Fruit fly (Drosophila melanogaster) whole organism, adult: ENCODE data around the gene abd-A.

Source experiments
- CG12768 ChIP-seq: fragments of 200-800 bp; sonication (Bioruptor generic); optimal IDR thresholded peaks from 2 replicates; lab custom pipeline; 2017; ENCODE audit warnings: missing biosample characterization, missing genetic modification characterization, mild to moderate bottlenecking, moderate library complexity, missing genetic modification reagents
- CG33017 ChIP-seq: fragments of 200-800 bp; sonication (Bioruptor generic); optimal IDR thresholded peaks from 2 replicates; lab custom pipeline; 2018; ENCODE audit warnings: missing biosample characterization, mild to moderate bottlenecking, missing genetic modification characterization, moderate library complexity
- CG7045 ChIP-seq: fragments of 200-800 bp; sonication (Bioruptor generic); optimal IDR thresholded peaks from 2 replicates; lab custom pipeline; 2017; ENCODE audit warnings: missing biosample characterization, mild to moderate bottlenecking, missing genetic modification characterization
- Clk ChIP-seq: fragments of 200-800 bp; sonication (Bioruptor generic); optimal IDR thresholded peaks from 2 replicates; lab custom pipeline; 2017; ENCODE audit warnings: missing biosample characterization, missing genetic modification characterization
- Hr96 ChIP-seq: fragments of 200-800 bp; sonication (Bioruptor generic); optimal IDR thresholded peaks from 2 replicates; lab custom pipeline; 2016; ENCODE audit warnings: missing biosample characterization, missing genetic modification characterization
- Mnt ChIP-seq: fragments of 200-800 bp; sonication (Bioruptor generic); optimal IDR thresholded peaks from 2 replicates; lab custom pipeline; 2016; ENCODE audit warnings: missing biosample characterization, mild to moderate bottlenecking, missing genetic modification characterization
- bab1 ChIP-seq: fragments of 200-800 bp; sonication (Bioruptor generic); optimal IDR thresholded peaks from 3 replicates; lab custom pipeline; 2019; ENCODE audit warnings: missing biosample characterization, mild to moderate bottlenecking, missing genetic modification characterization, moderate library complexity
- ovo ChIP-seq: fragments of 200-800 bp; sonication (Bioruptor generic); optimal IDR thresholded peaks from 2 replicates; lab custom pipeline; 2016; ENCODE audit warnings: missing biosample characterization, missing genetic modification characterization
- tj ChIP-seq: fragments of 200-800 bp; sonication (Bioruptor generic); optimal IDR thresholded peaks from 3 replicates; lab custom pipeline; 2017; ENCODE audit warnings: missing biosample characterization, mild to moderate bottlenecking, missing genetic modification characterization, moderate library complexity

- no peak for TF ChIP-seq Clk (GFP tag; lab: Kevin White, UChicago)
- no peak for TF ChIP-seq CG12768 (GFP tag; lab: Kevin White, UChicago)
- TF ChIP-seq tj, result no peak
- TF ChIP-seq Mnt (GFP tag; lab: Kevin White, UChicago), result no peak
- no peak for TF ChIP-seq ovo (GFP tag; lab: Kevin White, UChicago)
- no peak for TF ChIP-seq bab1 (GFP tag; lab: Kevin White, UChicago)
- no peak for TF ChIP-seq CG33017
- no peak for TF ChIP-seq CG7045
- no peak for TF ChIP-seq Hr96 (GFP tag; lab: Kevin White, UChicago)
Observed at dm6 chr3R:16839559-16840102, 9.8 kb upstream of the abd-A start.
